Worm (Caenorhabditis elegans) whole organism, early embryonic: ENCODE measurements around the gene W05E10.5.

Experiments used
- B0310.2 ChIP-seq: sonication (generic microtip); optimal IDR thresholded peaks from 2 replicates; lab custom pipeline; 2016; ENCODE audit warnings: mild to moderate bottlenecking, missing genetic modification characterization, missing compliant biosample characterization
- F13C5.2 ChIP-seq: sonication (generic microtip); optimal IDR thresholded peaks from 2 replicates; lab custom pipeline; 2017; ENCODE audit warnings: mild to moderate bottlenecking, missing genetic modification characterization, inconsistent platforms, missing compliant biosample characterization
- aly-1 ChIP-seq: sonication (generic microtip); optimal IDR thresholded peaks from 2 replicates; lab custom pipeline; 2016; ENCODE audit warnings: missing genetic modification characterization, missing compliant biosample characterization
- ama-1 ChIP-seq: fragments of 150-350 bp; optimal IDR thresholded peaks from 2 replicates; lab custom pipeline; 2014
- ceh-13 ChIP-seq: fragments of 200-800 bp; sonication (Bioruptor generic); optimal IDR thresholded peaks from 2 replicates; lab custom pipeline; 2018; ENCODE audit warnings: mild to moderate bottlenecking, missing genetic modification characterization, missing compliant biosample characterization
- ceh-36 ChIP-seq: sonication (generic microtip); optimal IDR thresholded peaks from 2 replicates; lab custom pipeline; 2016; ENCODE audit warnings: missing genetic modification characterization, inconsistent platforms, missing compliant biosample characterization
- ets-7 ChIP-seq: sonication (generic microtip); optimal IDR thresholded peaks from 2 replicates; lab custom pipeline; 2016; ENCODE audit warnings: missing genotype, missing genetic modification characterization, missing compliant biosample characterization
- flt-1 ChIP-seq: fragments of 200-800 bp; sonication (Bioruptor generic); IDR thresholded peaks from 2 replicates; pipeline ENCODE4 v1.3.6; 2022; ENCODE audit warnings: missing genetic modification characterization, missing compliant biosample characterization
- hmbx-1 ChIP-seq: sonication (generic microtip); optimal IDR thresholded peaks from 2 replicates; lab custom pipeline; 2016; ENCODE audit warnings: mild to moderate bottlenecking, missing genetic modification characterization, missing compliant biosample characterization
- hmg-4 ChIP-seq: fragments of 200-800 bp; sonication (Bioruptor generic); optimal IDR thresholded peaks from 2 replicates; lab custom pipeline; 2018; ENCODE audit warnings: mild to moderate bottlenecking, missing genetic modification characterization, missing compliant biosample characterization
- hnd-1 ChIP-seq: sonication (generic microtip); optimal IDR thresholded peaks from 2 replicates; lab custom pipeline; 2016; ENCODE audit warnings: missing genetic modification characterization, missing compliant biosample characterization
- pes-1 ChIP-seq: fragments of 200-800 bp; sonication (Bioruptor generic); IDR thresholded peaks from 2 replicates; pipeline ENCODE4 v1.3.6; 2022; ENCODE audit warnings: missing genetic modification reagents, missing genetic modification characterization, missing compliant biosample characterization
- scrt-1 ChIP-seq: fragments of 200-800 bp; sonication (Bioruptor generic); IDR thresholded peaks from 2 replicates; pipeline ENCODE4 v1.3.6; 2022; ENCODE audit warnings: missing genetic modification characterization, missing compliant biosample characterization
- sea-1 ChIP-seq: fragments of 200-800 bp; sonication (Bioruptor generic); conservative IDR thresholded peaks from 2 replicates; pipeline ENCODE4 v1.3.6; 2022; ENCODE audit warnings: missing genetic modification characterization, missing compliant biosample characterization
- tbx-11 ChIP-seq: fragments of 200-800 bp; sonication (Bioruptor generic); IDR thresholded peaks from 2 replicates; pipeline ENCODE4 v1.3.6; 2022; ENCODE audit warnings: missing genetic modification characterization, missing compliant biosample characterization
- tbx-37 ChIP-seq: fragments of 200-800 bp; sonication (Bioruptor generic); conservative IDR thresholded peaks from 2 replicates; pipeline ENCODE4 v1.3.6; 2022; ENCODE audit warnings: missing genetic modification reagents, missing genetic modification characterization, missing compliant biosample characterization
- tra-4 ChIP-seq: sonication (generic microtip); optimal IDR thresholded peaks from 2 replicates; lab custom pipeline; 2017; ENCODE audit warnings: missing genetic modification characterization, missing compliant biosample characterization

Gene W05E10.5

DNA sequence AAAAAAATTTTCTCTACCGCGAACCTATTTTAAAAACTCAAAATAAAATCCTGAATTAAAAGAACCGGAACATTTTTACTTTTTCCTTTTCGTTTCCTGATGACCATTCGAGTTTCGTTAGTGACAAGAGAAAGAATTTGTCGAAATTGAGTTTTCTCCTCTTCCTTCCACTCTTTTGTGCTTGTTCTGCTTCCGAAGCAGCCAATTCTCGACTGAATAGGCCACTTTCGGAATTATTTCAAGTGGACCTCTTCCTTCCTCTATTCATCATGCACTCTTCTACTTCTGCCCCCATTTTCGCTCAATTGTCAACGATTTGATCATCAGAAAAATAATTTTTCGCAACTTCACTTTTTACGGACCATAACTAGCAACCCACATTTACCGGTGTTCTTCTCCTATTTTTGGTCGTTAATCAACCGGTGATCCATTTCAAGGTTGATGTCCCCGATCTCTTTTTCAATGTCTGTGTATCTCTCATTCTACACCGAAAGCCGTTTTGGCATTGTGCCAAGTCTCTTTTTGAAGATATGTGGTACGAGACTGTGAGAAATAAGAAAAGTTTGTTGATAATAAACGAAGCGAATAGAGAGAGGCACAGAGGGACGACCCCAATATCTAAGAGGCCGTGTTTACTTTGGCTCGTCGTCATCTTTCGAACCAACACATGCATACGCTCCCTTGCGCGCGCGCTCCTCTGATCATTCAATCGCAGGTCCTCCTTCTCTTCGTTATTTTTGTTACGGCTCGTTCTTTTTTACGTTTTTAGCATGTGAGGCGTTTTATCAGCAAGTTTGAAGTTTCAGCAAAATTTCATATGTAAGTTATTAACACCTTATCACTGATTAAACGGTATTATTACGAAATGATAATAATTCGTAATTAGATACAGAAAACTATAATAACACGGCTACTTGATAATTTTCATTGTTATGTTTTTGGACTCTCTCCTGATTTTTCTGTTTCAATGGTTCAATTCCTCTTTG, 20.6 kb downstream of the W05E10.5 start:
- TF ChIP-seq ets-7 (tag; lab: Kevin White, UChicago), result no peak
- TF ChIP-seq hmbx-1 (tag; lab: Kevin White, UChicago), result no peak
- TF ChIP-seq tra-4 (tag; lab: Kevin White, UChicago), result no peak
- TF ChIP-seq tbx-37 (GFP tag; lab: Robert Waterston, UW), result no peak
- no peak for TF ChIP-seq ceh-36 (tag; lab: Kevin White, UChicago)
- TF ChIP-seq hnd-1 (tag; lab: Kevin White, UChicago), result no peak
- no peak for TF ChIP-seq aly-1 (tag; lab: Kevin White, UChicago)
- TF ChIP-seq hmg-4, result no peak
- TF ChIP-seq tbx-11 (GFP tag; lab: Robert Waterston, UW), result no peak
- no peak for TF ChIP-seq B0310.2 (tag; lab: Kevin White, UChicago)
- no peak for TF ChIP-seq sea-1 (GFP tag; lab: Robert Waterston, UW)
- TF ChIP-seq F13C5.2 (tag; lab: Kevin White, UChicago), result no peak
- TF ChIP-seq scrt-1 (GFP tag; lab: Robert Waterston, UW), result no peak
- TF ChIP-seq ceh-13 (GFP tag; lab: Kevin White, UChicago), result no peak

DNA sequence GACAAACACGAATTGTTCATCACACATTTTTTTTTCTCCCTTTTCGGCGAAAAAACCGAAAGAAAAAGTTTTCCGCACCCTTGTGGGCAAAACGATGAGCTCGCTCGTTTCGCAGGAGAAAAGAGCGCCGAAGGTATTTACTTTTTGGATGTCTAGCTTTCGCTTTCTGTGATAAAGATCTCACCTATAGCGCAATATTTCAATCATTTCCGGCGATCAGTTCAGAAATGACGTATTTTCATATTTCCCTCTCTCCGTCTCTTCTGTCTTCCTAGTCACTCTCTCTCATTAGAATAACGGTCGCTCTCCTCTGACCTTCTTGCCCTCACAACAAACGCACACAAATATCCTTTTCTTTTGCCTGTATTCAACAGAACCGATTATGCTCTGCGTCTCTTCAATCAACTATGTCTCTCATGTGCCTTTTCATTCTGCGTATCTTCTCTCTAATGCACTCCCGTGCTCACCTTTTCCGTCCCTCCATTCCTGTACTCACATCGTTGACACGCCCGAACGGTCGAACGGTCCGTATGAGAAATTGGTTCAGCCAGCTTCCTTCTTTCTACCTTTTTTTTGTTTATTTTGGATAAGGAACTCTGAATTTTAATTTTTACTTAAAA, 21.6 kb downstream of the W05E10.5 start:
- TF ChIP-seq hmg-4 (peak; percentile 30), hnd-1 (tag; lab: Kevin White, UChicago) (no peak), tbx-11 (GFP tag; lab: Robert Waterston, UW) (no peak), ceh-36 (tag; lab: Kevin White, UChicago) (no peak), F13C5.2 (tag; lab: Kevin White, UChicago) (no peak)

DNA sequence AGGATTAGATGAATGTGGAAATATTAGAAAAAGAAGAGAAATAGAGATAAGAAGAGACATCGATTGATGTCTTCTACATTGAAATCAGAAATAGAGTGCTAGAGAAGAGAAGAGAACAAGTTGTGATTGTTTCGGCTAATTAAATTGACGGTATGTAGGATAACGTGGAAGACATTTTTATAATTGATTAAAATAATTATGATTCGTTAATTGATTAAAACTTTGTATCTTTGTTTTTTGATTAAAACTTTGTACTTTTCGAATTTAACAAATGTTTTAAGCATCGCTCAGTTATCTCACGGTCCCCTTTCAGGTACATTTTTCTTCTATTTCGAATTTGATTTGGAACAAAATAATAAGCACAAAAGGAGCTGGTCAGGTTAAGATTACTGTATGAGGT, 23.0 kb downstream of the W05E10.5 start, which contains the start of gene lgc-44:
Gene lgc-44, minus strand, starts transcription at position 101 of the 400 bp plus-strand sequence.
- TF ChIP-seq F13C5.2 (tag; lab: Kevin White, UChicago) (no peak), tbx-37 (GFP tag; lab: Robert Waterston, UW) (no peak), pes-1 (GFP tag; lab: Robert Waterston, UW) (no peak), hmbx-1 (tag; lab: Kevin White, UChicago) (no peak), B0310.2 (tag; lab: Kevin White, UChicago) (no peak), hmg-4 (no peak), hnd-1 (tag; lab: Kevin White, UChicago) (no peak), sea-1 (GFP tag; lab: Robert Waterston, UW) (no peak), aly-1 (tag; lab: Kevin White, UChicago) (no peak), ets-7 (tag; lab: Kevin White, UChicago) (no peak), tra-4 (tag; lab: Kevin White, UChicago) (no peak), ama-1 (no peak), ceh-36 (tag; lab: Kevin White, UChicago) (no peak), flt-1 (GFP tag; lab: Robert Waterston, UW) (no peak), scrt-1 (GFP tag; lab: Robert Waterston, UW) (no peak), ceh-13 (GFP tag; lab: Kevin White, UChicago) (no peak), tbx-11 (GFP tag; lab: Robert Waterston, UW) (no peak)

DNA sequence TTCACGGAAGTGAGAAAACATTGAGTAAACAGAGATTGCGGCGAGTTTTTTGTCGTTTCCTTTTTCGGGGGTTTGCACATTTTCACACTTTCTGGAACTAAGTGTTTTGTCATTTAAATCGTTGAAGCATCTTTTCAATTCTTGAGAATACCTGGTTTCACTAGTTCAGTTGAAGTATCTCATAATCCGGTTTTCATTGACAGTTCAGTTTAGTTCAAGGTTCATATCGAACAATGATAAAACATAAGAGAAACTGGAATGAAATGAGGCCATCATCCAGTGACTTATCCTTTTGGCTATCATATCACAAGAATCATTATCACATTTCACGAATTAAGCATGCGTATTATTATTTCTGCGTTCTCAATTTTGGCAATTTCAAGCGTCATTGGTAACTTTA, 28.3 kb downstream of the W05E10.5 start, which contains the start of gene F46F3.3:
Gene F46F3.3, plus strand, starts transcription at position 301 of the 400 bp plus-strand sequence.
- TF ChIP-seq ceh-13 (GFP tag; lab: Kevin White, UChicago) (no peak), hmg-4 (no peak), hnd-1 (tag; lab: Kevin White, UChicago) (no peak)

DNA sequence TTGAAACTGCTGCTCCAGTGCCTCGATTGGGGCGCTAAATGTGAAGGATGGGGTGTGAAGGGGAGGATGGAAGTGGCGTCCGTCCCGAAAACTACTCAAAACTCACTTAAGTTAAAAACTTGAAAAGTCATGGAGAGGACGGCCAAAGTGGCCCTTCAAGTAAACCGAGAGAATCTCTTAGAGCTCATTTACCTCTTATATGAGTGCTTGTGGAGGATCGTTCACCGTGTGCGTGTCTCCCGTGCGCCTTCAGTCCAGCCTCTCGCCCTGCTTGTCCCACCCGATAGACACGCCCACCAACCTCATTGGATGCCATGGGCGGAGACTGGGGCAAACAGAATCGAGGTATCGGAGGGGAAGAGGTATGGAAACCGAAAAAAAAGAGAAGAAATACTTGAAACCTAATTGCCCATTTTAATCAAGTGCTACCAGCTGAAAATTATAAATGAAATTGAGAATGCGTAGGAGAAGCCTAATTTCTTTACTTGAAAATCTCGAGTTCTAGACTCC, 30.6 kb downstream of the W05E10.5 start, which contains the start of gene ceh-27:
Gene ceh-27, minus strand, starts transcription at position 228 of the 510 bp plus-strand sequence.
- TF ChIP-seq ceh-36 (tag; lab: Kevin White, UChicago) (no peak), F13C5.2 (tag; lab: Kevin White, UChicago) (no peak), hmbx-1 (tag; lab: Kevin White, UChicago) (no peak), ama-1 (no peak), B0310.2 (tag; lab: Kevin White, UChicago) (no peak), hnd-1 (tag; lab: Kevin White, UChicago) (no peak), flt-1 (GFP tag; lab: Robert Waterston, UW) (no peak), ets-7 (tag; lab: Kevin White, UChicago) (no peak), pes-1 (GFP tag; lab: Robert Waterston, UW) (no peak), ceh-13 (GFP tag; lab: Kevin White, UChicago) (no peak), tbx-11 (GFP tag; lab: Robert Waterston, UW) (no peak), aly-1 (tag; lab: Kevin White, UChicago) (no peak), sea-1 (GFP tag; lab: Robert Waterston, UW) (no peak)

DNA sequence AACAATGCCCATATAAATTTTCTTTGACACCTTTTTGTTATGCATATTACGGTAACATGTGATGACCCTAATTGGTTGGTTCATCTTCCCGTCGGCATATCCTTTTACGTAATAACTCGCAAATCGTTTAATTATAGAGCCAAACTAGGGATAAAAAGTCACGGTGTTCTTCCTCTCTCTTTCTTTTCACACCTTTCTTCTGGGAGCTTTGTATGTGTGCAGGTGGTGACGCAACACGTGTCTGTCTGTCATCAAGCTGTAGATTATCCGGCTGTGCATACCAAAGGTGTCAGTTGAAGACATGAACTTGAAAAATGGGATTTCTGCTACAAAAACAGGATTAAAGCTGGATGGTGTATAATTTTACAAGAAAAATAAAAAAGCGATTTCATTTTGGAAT, 34.9 kb downstream of the W05E10.5 start:
- peak; percentile 15 for TF ChIP-seq ceh-36 (tag; lab: Kevin White, UChicago)
- TF ChIP-seq B0310.2 (tag; lab: Kevin White, UChicago), result no peak

DNA sequence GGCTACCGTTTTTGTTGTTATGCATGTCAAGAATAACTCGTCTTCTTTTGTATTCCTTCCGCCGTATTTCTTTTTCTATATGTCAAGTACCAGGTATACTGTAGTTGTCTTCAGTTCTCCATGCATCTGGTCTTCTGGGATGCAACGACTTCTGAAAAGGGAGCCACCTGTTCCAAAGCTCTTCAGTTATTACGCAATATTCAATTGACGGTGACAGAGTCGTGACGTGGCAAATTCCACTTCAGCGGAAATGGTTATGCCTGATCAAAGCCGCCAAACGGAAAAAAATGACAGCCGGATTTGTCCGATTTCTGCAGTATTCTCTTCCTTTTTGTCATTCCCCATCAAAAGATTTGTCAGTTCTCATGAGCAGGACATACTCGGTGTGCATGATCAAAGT, 39.0 kb downstream of the W05E10.5 start:
- TF ChIP-seq ets-7 (tag; lab: Kevin White, UChicago), result no peak
- no peak for TF ChIP-seq hmbx-1 (tag; lab: Kevin White, UChicago)
- no peak for TF ChIP-seq ceh-36 (tag; lab: Kevin White, UChicago)
- TF ChIP-seq flt-1 (GFP tag; lab: Robert Waterston, UW), result no peak
- TF ChIP-seq aly-1 (tag; lab: Kevin White, UChicago), result no peak
- no peak for TF ChIP-seq F13C5.2 (tag; lab: Kevin White, UChicago)
- no peak for TF ChIP-seq ama-1
- TF ChIP-seq tra-4 (tag; lab: Kevin White, UChicago), result no peak
- no peak for TF ChIP-seq tbx-11 (GFP tag; lab: Robert Waterston, UW)
- TF ChIP-seq sea-1 (GFP tag; lab: Robert Waterston, UW), result no peak
- no peak for TF ChIP-seq hmg-4
- no peak for TF ChIP-seq ceh-13 (GFP tag; lab: Kevin White, UChicago)
- TF ChIP-seq B0310.2 (tag; lab: Kevin White, UChicago), result no peak
- TF ChIP-seq tbx-37 (GFP tag; lab: Robert Waterston, UW), result no peak
- TF ChIP-seq hnd-1 (tag; lab: Kevin White, UChicago), result no peak
- no peak for TF ChIP-seq scrt-1 (GFP tag; lab: Robert Waterston, UW)
- no peak for TF ChIP-seq pes-1 (GFP tag; lab: Robert Waterston, UW)
